Fruit fly (Drosophila melanogaster) whole organism, embryonic: ENCODE data around the gene UbcE2H.

Source experiments
- Atf-2 ChIP-seq: fragments of 200-800 bp; sonication (Bioruptor generic); optimal IDR thresholded peaks from 2 replicates; lab custom pipeline; 2016; ENCODE audit warnings: missing biosample characterization, missing genetic modification characterization
- Atf6 ChIP-seq: fragments of 200-800 bp; sonication (Bioruptor generic); IDR thresholded peaks from 2 replicates; pipeline ENCODE4 v1.3.6; 2022; ENCODE audit warnings: missing biosample characterization, missing genetic modification characterization
- CG10274 ChIP-seq: fragments of 200-800 bp; sonication (Bioruptor generic); optimal IDR thresholded peaks from 3 replicates; lab custom pipeline; 2017; ENCODE audit warnings: missing biosample characterization, mild to moderate bottlenecking, missing genetic modification characterization
- CG10462 ChIP-seq: fragments of 200-800 bp; sonication (Bioruptor generic); optimal IDR thresholded peaks from 2 replicates; lab custom pipeline; 2016; ENCODE audit warnings: missing biosample characterization, missing genetic modification characterization
- CG10979 ChIP-seq: fragments of 200-800 bp; sonication (Bioruptor generic); optimal IDR thresholded peaks from 2 replicates; lab custom pipeline; 2018; ENCODE audit warnings: missing biosample characterization, mild to moderate bottlenecking, missing genetic modification characterization, moderate library complexity
- CG12219 ChIP-seq: fragments of 200-800 bp; sonication (Bioruptor generic); optimal IDR thresholded peaks from 3 replicates; lab custom pipeline; 2018; ENCODE audit warnings: missing biosample characterization, mild to moderate bottlenecking, missing genetic modification characterization
- CG12236 ChIP-seq: fragments of 200-800 bp; sonication (Bioruptor generic); optimal IDR thresholded peaks from 2 replicates; lab custom pipeline; 2016; ENCODE audit warnings: missing biosample characterization, missing genetic modification characterization
- CG1233 ChIP-seq: fragments of 200-800 bp; sonication (Bioruptor generic); optimal IDR thresholded peaks from 4 replicates; lab custom pipeline; 2018; ENCODE audit warnings: missing biosample characterization, mild to moderate bottlenecking, missing genetic modification characterization
- CG13287 ChIP-seq: fragments of 200-800 bp; sonication (Bioruptor generic); IDR thresholded peaks from 2 replicates; pipeline ENCODE4 v1.3.6; 2022; ENCODE audit warnings: missing biosample characterization, missing genetic modification characterization; ENCODE audit not compliant: partially characterized antibody
- CG13424 ChIP-seq: fragments of 200-800 bp; sonication (Bioruptor generic); optimal IDR thresholded peaks from 2 replicates; lab custom pipeline; 2019; ENCODE audit warnings: missing biosample characterization, mild to moderate bottlenecking, missing genetic modification characterization, moderate library complexity
- CG15011 ChIP-seq: fragments of 200-800 bp; sonication (Bioruptor generic); optimal IDR thresholded peaks from 3 replicates; lab custom pipeline; 2018; ENCODE audit warnings: missing biosample characterization, mild to moderate bottlenecking, missing genetic modification characterization
- CG17328 ChIP-seq: fragments of 200-800 bp; sonication (Bioruptor generic); IDR thresholded peaks from 2 replicates; pipeline ENCODE4 v1.3.6; 2022; ENCODE audit warnings: missing biosample characterization, missing genetic modification characterization
- CG17612 ChIP-seq: fragments of 200-800 bp; sonication (Bioruptor generic); IDR thresholded peaks from 2 replicates; pipeline ENCODE4 v1.3.6; 2022; ENCODE audit warnings: missing biosample characterization, missing genetic modification characterization
- CG18619 ChIP-seq: fragments of 200-800 bp; sonication (Bioruptor generic); optimal IDR thresholded peaks from 3 replicates; lab custom pipeline; 2017; ENCODE audit warnings: missing biosample characterization, mild to moderate bottlenecking, missing genetic modification characterization
- CG2129 ChIP-seq: fragments of 200-800 bp; sonication (Bioruptor generic); IDR thresholded peaks from 2 replicates; pipeline ENCODE4 v1.3.6; 2022; ENCODE audit warnings: missing biosample characterization, missing genetic modification characterization; ENCODE audit not compliant: partially characterized antibody
- CG3163 ChIP-seq: fragments of 200-800 bp; sonication (Bioruptor generic); optimal IDR thresholded peaks from 3 replicates; lab custom pipeline; 2016; ENCODE audit warnings: missing biosample characterization, missing genetic modification characterization
- CG3407 ChIP-seq: fragments of 200-800 bp; sonication (Bioruptor generic); optimal IDR thresholded peaks from 2 replicates; lab custom pipeline; 2018; ENCODE audit warnings: missing biosample characterization, mild to moderate bottlenecking, missing genetic modification characterization
- CG42726 ChIP-seq: fragments of 200-800 bp; sonication (Bioruptor generic); IDR thresholded peaks from 2 replicates; pipeline ENCODE4 v1.3.6; 2022; ENCODE audit warnings: missing biosample characterization, missing genetic modification characterization; ENCODE audit not compliant: partially characterized antibody
- CG4360 ChIP-seq: fragments of 200-800 bp; sonication (Bioruptor generic); IDR thresholded peaks from 2 replicates; pipeline ENCODE4 v1.3.6; 2022; ENCODE audit warnings: missing biosample characterization, missing genetic modification characterization
- CG4707 ChIP-seq: fragments of 200-800 bp; sonication (Bioruptor generic); optimal IDR thresholded peaks from 2 replicates; lab custom pipeline; 2018; ENCODE audit warnings: missing biosample characterization, mild to moderate bottlenecking, missing genetic modification characterization, moderate library complexity
- CG4730 ChIP-seq: fragments of 200-800 bp; sonication (Bioruptor generic); IDR thresholded peaks from 2 replicates; pipeline ENCODE4 v1.3.6; 2022; ENCODE audit warnings: missing biosample characterization, missing genetic modification characterization
- CG6654 ChIP-seq: fragments of 200-800 bp; sonication (Bioruptor generic); optimal IDR thresholded peaks from 2 replicates; lab custom pipeline; 2017; ENCODE audit warnings: missing biosample characterization, mild to moderate bottlenecking, missing genetic modification characterization
- CG7372 ChIP-seq: fragments of 200-800 bp; sonication (Bioruptor generic); IDR thresholded peaks from 2 replicates; pipeline ENCODE4 v1.3.6; 2022; ENCODE audit warnings: missing biosample characterization, missing genetic modification characterization
- CG7745 ChIP-seq: fragments of 200-800 bp; sonication (Bioruptor generic); optimal IDR thresholded peaks from 2 replicates; lab custom pipeline; 2018; ENCODE audit warnings: missing biosample characterization, mild to moderate bottlenecking, missing genetic modification characterization, moderate library complexity
- D19B ChIP-seq: fragments of 200-800 bp; sonication (Bioruptor generic); optimal IDR thresholded peaks from 2 replicates; lab custom pipeline; 2017; ENCODE audit warnings: missing biosample characterization, mild to moderate bottlenecking, missing genetic modification characterization
- Dp ChIP-seq: fragments of 200-800 bp; sonication (Bioruptor generic); optimal IDR thresholded peaks from 2 replicates; lab custom pipeline; 2018; ENCODE audit warnings: missing biosample characterization, mild to moderate bottlenecking, missing genetic modification characterization, moderate library complexity
- E2f1 ChIP-seq: fragments of 200-800 bp; sonication (Bioruptor generic); IDR thresholded peaks from 2 replicates; pipeline ENCODE4 v1.3.6; 2022; ENCODE audit warnings: missing biosample characterization, missing genetic modification characterization
- Hand ChIP-seq: fragments of 200-800 bp; sonication (Bioruptor generic); optimal IDR thresholded peaks from 2 replicates; lab custom pipeline; 2017; ENCODE audit warnings: mild to moderate bottlenecking, missing biosample characterization, missing genetic modification reagents, missing genetic modification characterization
- Med ChIP-seq: fragments of 200-800 bp; sonication (Bioruptor generic); peaks from one replicate; lab custom pipeline; 2016; ENCODE audit warnings: missing biosample characterization, missing genetic modification characterization, mild to moderate bottlenecking, inconsistent platforms, moderate library complexity
- NFAT ChIP-seq: fragments of 200-800 bp; sonication (Bioruptor generic); IDR thresholded peaks from 2 replicates; pipeline ENCODE4 v1.3.6; 2022; ENCODE audit warnings: missing biosample characterization, missing genetic modification characterization
- Nf-YB ChIP-seq: fragments of 200-800 bp; sonication (Bioruptor generic); optimal IDR thresholded peaks from 3 replicates; lab custom pipeline; 2019; ENCODE audit warnings: missing biosample characterization, mild to moderate bottlenecking, missing genetic modification characterization, moderate library complexity
- Oaz ChIP-seq: fragments of 200-800 bp; sonication (Bioruptor generic); IDR thresholded peaks from 2 replicates; pipeline ENCODE4 v1.3.6; 2022; ENCODE audit warnings: missing biosample characterization, missing genetic modification characterization
- Optix ChIP-seq: fragments of 200-800 bp; sonication (Bioruptor generic); IDR thresholded peaks from 3 replicates; pipeline ENCODE4 v1.3.6; 2022; ENCODE audit warnings: missing biosample characterization, missing genetic modification characterization
- Sry-β ChIP-seq: fragments of 200-800 bp; sonication (Bioruptor generic); optimal IDR thresholded peaks from 2 replicates; lab custom pipeline; 2018; ENCODE audit warnings: missing biosample characterization, mild to moderate bottlenecking, missing genetic modification characterization, moderate library complexity
- YL-1 ChIP-seq: fragments of 200-800 bp; sonication (Bioruptor generic); optimal IDR thresholded peaks from 3 replicates; lab custom pipeline; 2017; ENCODE audit warnings: missing biosample characterization, mild to moderate bottlenecking, missing genetic modification characterization
- amos ChIP-seq: fragments of 200-800 bp; sonication (Bioruptor generic); IDR thresholded peaks from 2 replicates; pipeline ENCODE4 v1.3.6; 2022; ENCODE audit warnings: missing biosample characterization, missing genetic modification characterization; ENCODE audit not compliant: partially characterized antibody
- br ChIP-seq: fragments of >200 bp; optimal IDR thresholded peaks from 2 replicates; lab custom pipeline; 2017
- corto ChIP-seq: fragments of 200-800 bp; sonication (Bioruptor generic); optimal IDR thresholded peaks from 2 replicates; lab custom pipeline; 2016; ENCODE audit warnings: missing biosample characterization, mild to moderate bottlenecking, missing genetic modification characterization, moderate library complexity
- esg ChIP-seq: fragments of 200-800 bp; sonication (Bioruptor generic); conservative IDR thresholded peaks from 2 replicates; pipeline ENCODE4 v1.3.6; 2022; ENCODE audit warnings: missing biosample characterization, missing genetic modification characterization
- fd96Cb ChIP-seq: fragments of 200-800 bp; sonication (Bioruptor generic); optimal IDR thresholded peaks from 2 replicates; lab custom pipeline; 2018; ENCODE audit warnings: missing biosample characterization, mild to moderate bottlenecking, missing genetic modification characterization, moderate library complexity
- ftz-f1 ChIP-seq: fragments of 200-800 bp; sonication (Bioruptor generic); optimal IDR thresholded peaks from 2 replicates; lab custom pipeline; 2016; ENCODE audit warnings: missing biosample characterization, missing genetic modification characterization
- gfzf ChIP-seq: fragments of 200-800 bp; sonication (Bioruptor generic); optimal IDR thresholded peaks from 2 replicates; lab custom pipeline; 2016; ENCODE audit warnings: missing biosample characterization, mild to moderate bottlenecking, missing genetic modification characterization, moderate library complexity
- h ChIP-seq: fragments of >200 bp; optimal IDR thresholded peaks from 2 replicates; lab custom pipeline; 2017
- hb ChIP-seq: fragments of 200-800 bp; sonication (Bioruptor generic); IDR thresholded peaks from 3 replicates; pipeline ENCODE4 v1.3.6; 2022; ENCODE audit warnings: missing biosample characterization, missing genetic modification characterization; ENCODE audit not compliant: partially characterized antibody
- kni ChIP-seq: fragments of 200-800 bp; sonication (Bioruptor generic); optimal IDR thresholded peaks from 3 replicates; lab custom pipeline; 2017; ENCODE audit warnings: mild to moderate bottlenecking, missing biosample characterization, missing genetic modification reagents, missing genetic modification characterization
- lab ChIP-seq: fragments of 200-800 bp; sonication (Bioruptor generic); optimal IDR thresholded peaks from 3 replicates; lab custom pipeline; 2017; ENCODE audit warnings: missing biosample characterization, missing genetic modification characterization, mild to moderate bottlenecking, moderate library complexity, missing genetic modification reagents
- nerfin-2 ChIP-seq: fragments of 200-800 bp; sonication (Bioruptor generic); IDR thresholded peaks from 2 replicates; pipeline ENCODE4 v1.3.6; 2022; ENCODE audit warnings: missing biosample characterization, missing genetic modification characterization; ENCODE audit not compliant: partially characterized antibody
- pb ChIP-seq: fragments of 200-800 bp; sonication (Bioruptor generic); optimal IDR thresholded peaks from 3 replicates; lab custom pipeline; 2016; ENCODE audit warnings: missing biosample characterization, missing genetic modification characterization
- peb ChIP-seq: fragments of 200-800 bp; sonication (Bioruptor generic); IDR thresholded peaks from 2 replicates; pipeline ENCODE4 v1.3.6; 2022; ENCODE audit warnings: missing biosample characterization, missing genetic modification characterization
- sim ChIP-seq: fragments of 200-800 bp; sonication (Bioruptor generic); IDR thresholded peaks from 2 replicates; pipeline ENCODE4 v1.3.6; 2022; ENCODE audit warnings: missing biosample characterization, missing genetic modification characterization
- ssp ChIP-seq: fragments of 200-800 bp; sonication (Bioruptor generic); IDR thresholded peaks from 2 replicates; pipeline ENCODE4 v1.3.6; 2022; ENCODE audit warnings: missing biosample characterization, missing genetic modification characterization
- ttk ChIP-seq: fragments of 200-800 bp; sonication (Bioruptor generic); IDR thresholded peaks from 2 replicates; pipeline ENCODE4 v2.1.2; 2022; ENCODE audit warnings: missing biosample characterization, missing genetic modification characterization

Gene UbcE2H

DNA sequence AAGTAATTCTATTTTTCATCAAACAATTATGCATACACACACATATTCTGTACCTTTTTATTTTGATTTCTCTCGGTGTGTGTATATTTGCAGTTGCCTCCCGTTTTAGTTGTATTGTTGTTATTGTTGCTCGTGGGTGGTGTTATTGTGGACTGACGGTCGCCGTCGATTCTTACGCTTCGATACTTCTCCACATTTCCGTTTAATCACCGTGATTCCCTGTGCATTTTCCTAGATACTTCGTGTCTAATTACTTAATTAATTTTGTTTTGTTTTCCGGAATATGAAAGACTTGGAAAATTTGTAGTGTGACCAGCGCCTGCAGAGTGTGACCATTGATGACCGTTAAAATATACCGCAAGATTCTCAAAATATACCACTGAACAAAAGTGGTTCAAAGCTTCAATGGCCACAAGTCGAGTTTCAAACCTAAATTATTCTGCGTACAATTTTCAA lies at the start of gene UbcE2H (continued):
- TF ChIP-seq Dp (GFP tag; lab: Kevin White, UChicago) (peak; percentile 77), Sry-β (GFP tag; lab: Kevin White, UChicago) (no peak), CG12219 (GFP tag; lab: Kevin White, UChicago) (no peak), YL-1 (GFP tag; lab: Kevin White, UChicago) (no peak), CG18619 (GFP tag; lab: Kevin White, UChicago) (no peak), NFAT (GFP tag; lab: Robert Waterston, UW) (no peak), Nf-YB (no peak), esg (no peak), amos (no peak; the same call in 1 of the 2 replicates), Atf6 (GFP tag; lab: Robert Waterston, UW) (no peak), CG4707 (GFP tag; lab: Kevin White, UChicago) (no peak), hb (no peak), CG1233 (GFP tag; lab: Kevin White, UChicago) (peak; percentile 29), CG6654 (GFP tag; lab: Kevin White, UChicago) (no peak), CG10979 (tag; lab: Kevin White, UChicago) (no peak), CG15011 (no peak), CG4360 (GFP tag; lab: Robert Waterston, UW) (no peak), Optix (GFP tag; lab: Robert Waterston, UW) (no peak), Oaz (GFP tag; lab: Robert Waterston, UW) (no peak), ftz-f1 (GFP tag; lab: Kevin White, UChicago) (no peak), gfzf (peak; percentile 96), kni (GFP tag; lab: Kevin White, UChicago) (no peak), CG10462 (no peak), Hand (GFP tag; lab: Kevin White, UChicago) (no peak), CG13424 (no peak), CG7745 (tag; lab: Kevin White, UChicago) (no peak), pb (GFP tag; lab: Kevin White, UChicago) (no peak), Med (peak; percentile 68), CG13287 (GFP tag; lab: Robert Waterston, UW) (no peak), ttk (GFP tag; lab: Robert Waterston, UW) (no peak), fd96Cb (tag; lab: Kevin White, UChicago) (no peak), nerfin-2 (no peak), CG4730 (no peak), CG17328 (no peak), CG17612 (GFP tag; lab: Robert Waterston, UW) (no peak), ssp (GFP tag; lab: Robert Waterston, UW) (no peak), br (no peak), CG3407 (no peak), CG3163 (GFP tag; lab: Kevin White, UChicago) (no peak), D19B (GFP tag; lab: Kevin White, UChicago) (no peak), E2f1 (GFP tag; lab: Robert Waterston, UW) (no peak), peb (GFP tag; lab: Robert Waterston, UW) (no peak), CG12236 (no peak), CG7372 (GFP tag; lab: Robert Waterston, UW) (no peak), sim (GFP tag; lab: Robert Waterston, UW) (no peak), lab (GFP tag; lab: Kevin White, UChicago) (no peak), corto (GFP tag; lab: Kevin White, UChicago) (no peak), CG2129 (GFP tag; lab: Robert Waterston, UW) (no peak), CG42726 (no peak), CG10274 (no peak), Atf-2 (GFP tag; lab: Kevin White, UChicago) (no peak), h (lab: Kevin White, UChicago) (no peak)
